Fruit fly (Drosophila melanogaster): ENCODE data around the gene CG1582.
A peak's percentile ranks its signal among the peaks of the same experiment; 100 is the strongest.

Gene CG1582

DNA sequence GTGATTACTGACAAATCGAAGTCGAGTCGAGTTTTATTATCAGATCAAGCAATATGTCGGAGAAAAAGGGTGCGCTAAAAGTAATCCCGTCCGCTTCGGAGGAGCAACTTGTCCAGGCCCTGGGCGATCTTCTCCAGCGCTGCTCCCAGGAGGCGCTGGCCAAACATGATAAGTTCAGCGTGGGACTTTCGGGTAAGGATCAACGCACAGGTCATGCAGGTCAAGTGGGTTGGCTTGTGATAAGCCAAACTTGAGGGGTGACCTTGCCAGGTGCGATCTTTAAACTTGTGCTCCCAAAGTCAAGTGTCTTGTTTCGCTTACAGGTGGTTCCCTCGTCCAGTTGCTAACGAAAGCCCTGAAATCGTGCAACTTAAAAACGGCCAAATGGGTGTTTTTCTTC, 51.7 kb downstream of the CG1582 start:
- TF ChIP-seq MESR4 (GFP tag; optimal IDR thresholded peaks at IDR 0.05), result peak; percentile 7
- TF ChIP-seq Fer3 (tag; optimal IDR thresholded peaks at IDR 0.05), result no peak
- TF ChIP-seq Hr78 (GFP tag; optimal IDR thresholded peaks at IDR 0.05), result peak in 1 of 2 experiments; percentile 35
- peak; percentile 8 for TF ChIP-seq ERR (GFP tag; optimal IDR thresholded peaks at IDR 0.05)

- TF ChIP-seq wor (GFP tag; IDR thresholded peaks at IDR 0.05) (no peak), Oli (tag; optimal IDR thresholded peaks at IDR 0.05) (no peak), row (GFP tag; IDR thresholded peaks at IDR 0.05) (no peak), tup (GFP tag; optimal IDR thresholded peaks at IDR 0.05) (no peak), Asciz (GFP tag; optimal IDR thresholded peaks at IDR 0.05) (no peak), CG7928 (GFP tag; optimal IDR thresholded peaks at IDR 0.05) (no peak), Ptx1 (GFP tag; IDR thresholded peaks at IDR 0.05) (no peak), Hand (GFP tag; optimal IDR thresholded peaks at IDR 0.05) (no peak), CG12219 (GFP tag; optimal IDR thresholded peaks at IDR 0.05) (no peak)
Measured at dm6 chrX:10847436-10847446, 51.9 kb downstream of the CG1582 start, which contains the start of gene Pgls. Gene Pgls, plus strand, starts transcription at chrX:10847438.

- TF ChIP-seq CG13775 (GFP tag; optimal IDR thresholded peaks at IDR 0.05), result peak; percentile 14
- peak; percentile 12 for TF ChIP-seq CG18262 (tag; optimal IDR thresholded peaks at IDR 0.05)
- TF ChIP-seq fru (optimal IDR thresholded peaks at IDR 0.05), result no peak
- no peak for TF ChIP-seq fu2 (GFP tag; optimal IDR thresholded peaks at IDR 0.05)
- peak; percentile 2 for TF ChIP-seq CG18476 (GFP tag; optimal IDR thresholded peaks at IDR 0.05)
- no peak for TF ChIP-seq lbe (GFP tag; optimal IDR thresholded peaks at IDR 0.05)
- no peak for TF ChIP-seq CG6689 (GFP tag; IDR thresholded peaks at IDR 0.05)
- TF ChIP-seq Doc2 (GFP tag; IDR thresholded peaks at IDR 0.05), result no peak
- no peak for TF ChIP-seq ash1 (GFP tag; optimal IDR thresholded peaks at IDR 0.05)
- TF ChIP-seq onecut (GFP tag; IDR thresholded peaks at IDR 0.05), result no peak
- peak; percentile 38 for TF ChIP-seq Med (GFP tag)
- TF ChIP-seq CG7372 (GFP tag; IDR thresholded peaks at IDR 0.05), result no peak
- no peak for TF ChIP-seq pros (GFP tag; optimal IDR thresholded peaks at IDR 0.05)
- no peak for TF ChIP-seq CG4707 (GFP tag; optimal IDR thresholded peaks at IDR 0.05)
- peak; percentile 37 for TF ChIP-seq CoRest (tag; optimal IDR thresholded peaks at IDR 0.05)
- TF ChIP-seq chn (GFP tag; optimal IDR thresholded peaks at IDR 0.05), result no peak
- TF ChIP-seq Ets97D (GFP tag; optimal IDR thresholded peaks at IDR 0.05), result peak; percentile 13
- no peak for TF ChIP-seq CG1529 (GFP tag; optimal IDR thresholded peaks at IDR 0.05)
- peak; percentile 73 for TF ChIP-seq phol (tag; optimal IDR thresholded peaks at IDR 0.05)
- no peak for TF ChIP-seq CG5953 (GFP tag; IDR thresholded peaks at IDR 0.05)
- no peak for TF ChIP-seq CG2889 (GFP tag; IDR thresholded peaks at IDR 0.05)
- no peak for TF ChIP-seq CG32767 (GFP tag; IDR thresholded peaks at IDR 0.05)
- no peak for TF ChIP-seq Hsf (GFP tag; optimal IDR thresholded peaks at IDR 0.05)
- no peak for TF ChIP-seq Adf1 (GFP tag; IDR thresholded peaks at IDR 0.05)
- TF ChIP-seq CG31388 (GFP tag; optimal IDR thresholded peaks at IDR 0.05), result no peak
- TF ChIP-seq CG4820 (GFP tag; optimal IDR thresholded peaks at IDR 0.05), result no peak
- 0 out of 2 replicates have a peak, but pooled peaks have one; percentile 45 for TF ChIP-seq sna (GFP tag; IDR thresholded peaks at IDR 0.05; ENCODE audit: partially characterized antibody)
- no peak for TF ChIP-seq CG8478 (optimal IDR thresholded peaks at IDR 0.05)
- no peak for TF ChIP-seq CG4854 (GFP tag; optimal IDR thresholded peaks at IDR 0.05)
- TF ChIP-seq Bgb (GFP tag; IDR thresholded peaks at IDR 0.05; ENCODE audit: partially characterized antibody), result peak; percentile 76
- no peak for TF ChIP-seq CG15601 (tag; optimal IDR thresholded peaks at IDR 0.05)
- peak; percentile 65 for TF ChIP-seq Sin3A (optimal IDR thresholded peaks at IDR 0.05)
- TF ChIP-seq CG12744 (GFP tag; optimal IDR thresholded peaks at IDR 0.05), result no peak
- no peak for TF ChIP-seq CG14667 (GFP tag; IDR thresholded peaks at IDR 0.05)
- TF ChIP-seq Dref (GFP tag; IDR thresholded peaks at IDR 0.05), result peak; percentile 69
- TF ChIP-seq CG16863 (GFP tag; optimal IDR thresholded peaks at IDR 0.05), result no peak
- no peak for TF ChIP-seq CG7556 (GFP tag; optimal IDR thresholded peaks at IDR 0.05)
- peak; percentile 59; the same call in 1 of the 2 replicates for TF ChIP-seq CG42726 (GFP tag; IDR thresholded peaks at IDR 0.05; ENCODE audit: partially characterized antibody)
- TF ChIP-seq Ravus (GFP tag; IDR thresholded peaks at IDR 0.05), result no peak
Measured at dm6 chrX:10846972-10847435, 52.1 kb downstream of the CG1582 start, which contains the start of gene sbr. Gene sbr, minus strand, starts transcription at chrX:10847092.

Data from whole organism, embryonic.